Worm (Caenorhabditis elegans) whole organism, late embryonic: ENCODE measurements around the gene arv-1.

ENCODE experiments used
- C08G9.2 ChIP-seq: sonication (generic microtip); optimal IDR thresholded peaks from 2 replicates; lab custom pipeline; 2016; ENCODE audit warnings: mild to moderate bottlenecking, missing genetic modification characterization, moderate library complexity, missing compliant biosample characterization
- ama-1 ChIP-seq: fragments of 150-350 bp; optimal IDR thresholded peaks from 2 replicates; lab custom pipeline; 2014
- ceh-9 ChIP-seq: sonication (generic microtip); optimal IDR thresholded peaks from 2 replicates; lab custom pipeline; 2016; ENCODE audit warnings: mild to moderate bottlenecking, missing genetic modification characterization, inconsistent platforms, missing compliant biosample characterization
- dmd-4 ChIP-seq: sonication (generic microtip); optimal IDR thresholded peaks from 2 replicates; lab custom pipeline; 2016; ENCODE audit warnings: borderline replicate concordance, missing genetic modification characterization, missing compliant biosample characterization
- hlh-30 ChIP-seq: sonication (generic microtip); optimal IDR thresholded peaks from 2 replicates; lab custom pipeline; 2017; ENCODE audit warnings: antibody characterized with exemption, missing genetic modification characterization, missing compliant biosample characterization; ENCODE audit not compliant: insufficient read depth
- pha-4 ChIP-seq: fragments of 150-350 bp; optimal IDR thresholded peaks from 2 replicates; lab custom pipeline; 2018; ENCODE audit warnings: missing biosample characterization, missing genetic modification reagents, missing genetic modification characterization
- pros-1 ChIP-seq: fragments of 150-350 bp; optimal IDR thresholded peaks from 2 replicates; lab custom pipeline; 2014; ENCODE audit warnings: missing biosample characterization, missing genetic modification reagents, missing genetic modification characterization
- sox-4 ChIP-seq: sonication (generic microtip); optimal IDR thresholded peaks from 2 replicates; lab custom pipeline; 2017; ENCODE audit warnings: mild to moderate bottlenecking, missing genetic modification characterization, inconsistent platforms, missing compliant biosample characterization
- syd-9 ChIP-seq: sonication (generic microtip); optimal IDR thresholded peaks from 2 replicates; lab custom pipeline; 2016; ENCODE audit warnings: mild to moderate bottlenecking, missing genetic modification characterization, moderate library complexity, missing compliant biosample characterization
- tbx-2 ChIP-seq: sonication (generic microtip); optimal IDR thresholded peaks from 2 replicates; lab custom pipeline; 2016; ENCODE audit warnings: missing genetic modification characterization, missing compliant biosample characterization
- unc-42 ChIP-seq: sonication (generic microtip); optimal IDR thresholded peaks from 2 replicates; lab custom pipeline; 2016; ENCODE audit warnings: missing genotype, missing genetic modification characterization, missing compliant biosample characterization

DNA sequence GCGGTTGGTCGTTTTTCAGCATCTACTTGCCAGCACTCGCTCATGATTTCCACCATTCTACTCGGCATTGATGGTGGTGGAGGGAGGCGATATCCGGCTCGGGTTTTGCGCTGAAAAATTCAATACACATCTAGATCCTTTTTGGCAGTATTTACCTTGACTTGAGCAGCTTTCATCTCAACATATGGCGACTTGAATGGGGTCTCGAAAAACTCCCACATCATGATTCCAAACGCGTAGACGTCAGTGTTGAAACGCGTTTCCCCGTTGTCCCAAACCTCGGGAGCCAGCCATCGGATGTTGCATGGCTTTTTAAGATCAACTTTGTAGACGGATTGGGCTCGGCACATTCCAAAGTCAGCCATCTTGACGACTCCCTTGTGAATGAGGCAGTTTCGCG, 2.1 kb downstream of the arv-1 start:
- TF ChIP-seq C08G9.2 (tag; lab: Kevin White, UChicago) (no peak), pha-4 (tag; lab: Kevin White, UChicago) (no peak), pros-1 (tag; lab: Kevin White, UChicago) (no peak), syd-9 (tag; lab: Kevin White, UChicago) (no peak), sox-4 (tag; lab: Kevin White, UChicago) (no peak), hlh-30 (tag; lab: Kevin White, UChicago) (no peak), dmd-4 (tag; lab: Kevin White, UChicago) (no peak), unc-42 (tag; lab: Kevin White, UChicago) (no peak), ama-1 (lab: Kevin White, UChicago) (no peak), ceh-9 (tag; lab: Kevin White, UChicago) (no peak), tbx-2 (tag; lab: Kevin White, UChicago) (no peak)
